Worm (Caenorhabditis elegans): ENCODE measurements around the gene npp-21.

Gene npp-21

DNA sequence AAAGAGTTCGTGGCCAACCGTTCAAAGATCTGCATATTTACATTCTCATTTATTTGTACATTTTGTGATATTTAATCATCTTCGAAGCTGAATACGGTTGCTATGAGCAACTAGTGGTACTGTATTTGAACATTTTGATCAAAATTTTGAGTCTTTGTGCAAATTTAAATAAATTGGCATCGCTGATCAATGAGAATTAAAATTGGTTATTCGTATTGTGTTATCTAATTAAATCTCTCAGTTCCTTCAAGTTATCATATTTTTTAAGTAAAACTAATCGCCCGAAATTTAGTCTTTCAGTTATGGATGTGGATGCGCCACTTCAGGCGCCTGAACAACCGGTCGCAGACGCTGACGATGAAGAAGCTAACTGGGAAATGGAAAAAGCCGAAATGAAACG is at the start of gene npp-21:
Gene npp-21 (plus strand): TSS at position 301 of the 400 bp plus-strand sequence.
- no peak for TF ChIP-seq spr-1 (tag; optimal IDR thresholded peaks at IDR 0.05)
- no peak for TF ChIP-seq pha-4 (GFP tag; IDR thresholded peaks at IDR 0.05)
- TF ChIP-seq pha-4 (tag; optimal IDR thresholded peaks at IDR 0.05) = no peak
- TF ChIP-seq nhr-102 (tag; optimal IDR thresholded peaks at IDR 0.05) = no peak
- no peak for TF ChIP-seq mes-2 (tag; optimal IDR thresholded peaks at IDR 0.05; ENCODE audit: poor library complexity, severe bottlenecking)
- no peak for TF ChIP-seq hlh-11 (tag; optimal IDR thresholded peaks at IDR 0.05)
- TF ChIP-seq ctbp-1 (GFP tag; IDR thresholded peaks at IDR 0.05) = no peak
- TF ChIP-seq duxl-1 (tag; optimal IDR thresholded peaks at IDR 0.05; ENCODE audit: poor library complexity) = no peak
- TF ChIP-seq lin-13 (GFP tag; optimal IDR thresholded peaks at IDR 0.05) = no peak
- no peak for TF ChIP-seq aha-1 (tag)

DNA sequence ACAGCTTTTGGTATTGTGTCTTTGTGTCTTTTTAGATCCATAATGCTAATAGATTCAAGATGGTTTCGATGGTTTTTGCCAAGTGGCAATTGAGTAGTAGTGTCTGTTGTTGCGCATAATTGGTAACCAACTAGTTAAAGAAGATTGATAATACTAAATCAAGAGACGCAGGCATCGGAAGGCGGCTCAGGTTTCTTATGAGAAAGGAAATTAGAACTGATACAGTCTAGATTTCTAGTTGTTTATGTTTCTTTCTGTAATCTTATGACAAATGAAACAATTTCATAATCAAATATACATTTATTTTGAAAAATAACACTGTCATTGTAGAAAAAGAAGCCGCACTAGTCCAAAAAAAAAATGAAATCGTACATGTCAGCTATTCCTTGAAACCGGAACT is 45.7 kb upstream of the npp-21 start, which contains the start of gene ZK1290.10:
Gene ZK1290.10 (minus strand): TSS at position 101 of the 400 bp plus-strand sequence.
- TF ChIP-seq nhr-11 (tag; optimal IDR thresholded peaks at IDR 0.05) (no peak), aha-1 (tag) (peak; percentile 19), nhr-42 (GFP tag; IDR thresholded peaks at IDR 0.05) (no peak), ctbp-1 (GFP tag; IDR thresholded peaks at IDR 0.05) (no peak), lin-15B (tag; optimal IDR thresholded peaks at IDR 0.05) (no peak), saeg-2 (GFP tag; IDR thresholded peaks at IDR 0.05) (no peak), fos-1 (tag; optimal IDR thresholded peaks at IDR 0.05) (no peak)

- TF ChIP-seq hlh-11 (tag; optimal IDR thresholded peaks at IDR 0.05) (peak; percentile 93), ctbp-1 (GFP tag; IDR thresholded peaks at IDR 0.05) (no peak), cey-2 (tag; optimal IDR thresholded peaks at IDR 0.05; ENCODE audit: borderline replicate concordance, insufficient read depth) (no peak), dve-1 (tag; optimal IDR thresholded peaks at IDR 0.05; ENCODE audit: insufficient read depth) (peak; percentile 91), madf-9 (GFP tag; conservative IDR thresholded peaks at IDR 0.05) (0 out of 2 replicates have a peak, but pooled peaks have one; percentile 30), mep-1 (tag; optimal IDR thresholded peaks at IDR 0.05) (peak; percentile 55), zfp-3 (GFP tag; conservative IDR thresholded peaks at IDR 0.05) (0 out of 2 replicates have a peak, but pooled peaks have one; percentile 28), nhr-42 (GFP tag; IDR thresholded peaks at IDR 0.05) (0 out of 2 replicates have a peak, but pooled peaks have one; percentile 20), nhr-77 (tag; optimal IDR thresholded peaks at IDR 0.05) (peak; percentile 78), jun-1 (tag; optimal IDR thresholded peaks at IDR 0.05) (no peak), ces-1 (GFP tag; optimal IDR thresholded peaks at IDR 0.05) (no peak), lsy-2 (tag; optimal IDR thresholded peaks at IDR 0.05) (peak in 1 of 2 experiments; percentile 29), nhr-41 (GFP tag; IDR thresholded peaks at IDR 0.05) (peak; percentile 42; the same call in 1 of the 2 replicates), nhr-48 (tag; optimal IDR thresholded peaks at IDR 0.05) (peak; percentile 43), mdl-1 (tag; optimal IDR thresholded peaks at IDR 0.05) (peak in 1 of 2 experiments; percentile 81), snpc-4 (tag; optimal IDR thresholded peaks at IDR 0.05) (no peak), tra-1 (GFP tag; IDR thresholded peaks at IDR 0.05) (peak; percentile 68), nhr-102 (tag; optimal IDR thresholded peaks at IDR 0.05) (peak; percentile 66), egl-27 (tag; optimal IDR thresholded peaks at IDR 0.05) (no peak), pqm-1 (tag; optimal IDR thresholded peaks at IDR 0.05) (peak; percentile 53), dmd-6 (GFP tag; IDR thresholded peaks at IDR 0.05) (peak; percentile 98), lin-29 (GFP tag; IDR thresholded peaks at IDR 0.05) (no peak), nhr-25 (tag; optimal IDR thresholded peaks at IDR 0.05; ENCODE audit: borderline replicate concordance, insufficient read depth) (peak; percentile 6), daf-16 (GFP tag; optimal IDR thresholded peaks at IDR 0.05) (no peak), daf-16 (tag; optimal IDR thresholded peaks at IDR 0.05) (peak; percentile 85), nhr-28 (tag; optimal IDR thresholded peaks at IDR 0.05) (peak; percentile 88), mxl-3 (GFP tag; optimal IDR thresholded peaks at IDR 0.05) (peak; percentile 31), T20F7.1 (GFP tag; optimal IDR thresholded peaks at IDR 0.05) (peak; percentile 34), hlh-30 (tag; optimal IDR thresholded peaks at IDR 0.05; ENCODE audit: insufficient read depth) (peak; percentile 87), lin-1 (GFP tag; IDR thresholded peaks at IDR 0.05) (peak; percentile 84), unc-62 (GFP tag; optimal IDR thresholded peaks at IDR 0.05 in 1 of 2) (peak in 1 of 2 experiments; percentile 98), unc-62 (tag; optimal IDR thresholded peaks at IDR 0.05) (no peak), php-3 (GFP tag; IDR thresholded peaks at IDR 0.05) (peak; percentile 74)
These were observed 44.7 kb upstream of the npp-21 start for ce11 chrII:7554716-7555247.
